Worm (Caenorhabditis elegans): ENCODE data around the gene C29F5.1.

C29F5.1 gene

ce11 chrII:6320655-6321388 lies 17.5 kb downstream of the C29F5.1 start, which contains the start of gene efr-3 (continued):
- TF ChIP-seq nhr-12 (tag; optimal IDR thresholded peaks at IDR 0.05) = no peak
- TF ChIP-seq pax-3 (tag; optimal IDR thresholded peaks at IDR 0.05) = no peak
- TF ChIP-seq egl-13 (tag; optimal IDR thresholded peaks at IDR 0.05) = no peak
- TF ChIP-seq lin-39 (tag; optimal IDR thresholded peaks at IDR 0.05) = peak; percentile 38
- TF ChIP-seq swsn-7 (tag; optimal IDR thresholded peaks at IDR 0.05) = peak; percentile 21
- no peak for TF ChIP-seq nhr-84 (tag; optimal IDR thresholded peaks at IDR 0.05)
- peak; percentile 55 for TF ChIP-seq xbp-1 (tag; optimal IDR thresholded peaks at IDR 0.05)
- no peak for TF ChIP-seq dsc-1 (tag; optimal IDR thresholded peaks at IDR 0.05)
- no peak for TF ChIP-seq Y116A8C.19 (tag; optimal IDR thresholded peaks at IDR 0.05; ENCODE audit: borderline replicate concordance)
- no peak for TF ChIP-seq ceh-8 (GFP tag; optimal IDR thresholded peaks at IDR 0.05)
- TF ChIP-seq ceh-90 (tag; optimal IDR thresholded peaks at IDR 0.05) = no peak
- no peak for TF ChIP-seq ceh-88 (GFP tag; IDR thresholded peaks at IDR 0.05)
- no peak for TF ChIP-seq ama-1 (optimal IDR thresholded peaks at IDR 0.05)
- no peak for TF ChIP-seq jun-1 (tag; optimal IDR thresholded peaks at IDR 0.05)
- TF ChIP-seq lin-13 (GFP tag; optimal IDR thresholded peaks at IDR 0.05) = no peak
- no peak for TF ChIP-seq zip-4 (GFP tag; optimal IDR thresholded peaks at IDR 0.05)
- TF ChIP-seq lir-3 (tag; optimal IDR thresholded peaks at IDR 0.05; ENCODE audit: poor library complexity) = no peak
- TF ChIP-seq pqm-1 (tag; optimal IDR thresholded peaks at IDR 0.05) = no peak
- TF ChIP-seq mep-1 (tag; optimal IDR thresholded peaks at IDR 0.05) = peak; percentile 62
- no peak for TF ChIP-seq egl-27 (tag; optimal IDR thresholded peaks at IDR 0.05)
- TF ChIP-seq fkh-8 (tag; optimal IDR thresholded peaks at IDR 0.05) = peak; percentile 3
- peak; percentile 51 for TF ChIP-seq nhr-85 (tag)
- no peak for TF ChIP-seq hlh-17 (GFP tag; optimal IDR thresholded peaks at IDR 0.05; ENCODE audit: borderline replicate concordance)
- no peak for TF ChIP-seq sox-4 (tag; optimal IDR thresholded peaks at IDR 0.05)
- no peak for TF ChIP-seq mef-2 (tag; optimal IDR thresholded peaks at IDR 0.05)
- TF ChIP-seq snpc-4 (tag; optimal IDR thresholded peaks at IDR 0.05) = peak; percentile 24
- no peak for TF ChIP-seq sup-37 (GFP tag; optimal IDR thresholded peaks at IDR 0.05)
- TF ChIP-seq ztf-4 (tag; optimal IDR thresholded peaks at IDR 0.05) = no peak
- TF ChIP-seq fos-1 (tag; optimal IDR thresholded peaks at IDR 0.05) = no peak
- TF ChIP-seq ces-1 (GFP tag; optimal IDR thresholded peaks at IDR 0.05) = no peak
- TF ChIP-seq lin-35 (GFP tag; optimal IDR thresholded peaks at IDR 0.05) = peak; percentile 93 to 97
- TF ChIP-seq grh-1 (GFP tag; IDR thresholded peaks at IDR 0.05) = no peak
- TF ChIP-seq zag-1 (tag; optimal IDR thresholded peaks at IDR 0.05) = no peak

- TF ChIP-seq ceh-82 (tag; optimal IDR thresholded peaks at IDR 0.05) (no peak), ceh-88 (GFP tag; IDR thresholded peaks at IDR 0.05) (no peak), nhr-11 (tag; optimal IDR thresholded peaks at IDR 0.05) (no peak), pax-3 (tag; optimal IDR thresholded peaks at IDR 0.05) (no peak), pag-3 (tag; optimal IDR thresholded peaks at IDR 0.05; ENCODE audit: borderline replicate concordance, insufficient read depth) (no peak), ets-5 (GFP tag; IDR thresholded peaks at IDR 0.05) (no peak), jun-1 (tag; optimal IDR thresholded peaks at IDR 0.05) (no peak), unc-86 (tag; optimal IDR thresholded peaks at IDR 0.05) (no peak), nhr-84 (tag; optimal IDR thresholded peaks at IDR 0.05) (no peak), mef-2 (tag; optimal IDR thresholded peaks at IDR 0.05) (no peak), Y116A8C.19 (tag; optimal IDR thresholded peaks at IDR 0.05; ENCODE audit: borderline replicate concordance) (no peak), ama-1 (optimal IDR thresholded peaks at IDR 0.05) (no peak)
Observed at ce11 chrII:6322081-6322480, 18.8 kb downstream of the C29F5.1 start.

ce11 chrII:6322979-6323378 lies 19.7 kb downstream of the C29F5.1 start, which contains the start of gene C32D5.4:
Gene C32D5.4, minus strand, starts transcription at chrII:6323079.
- TF ChIP-seq nhr-77 (tag; optimal IDR thresholded peaks at IDR 0.05) (no peak), dpl-1 (GFP tag; optimal IDR thresholded peaks at IDR 0.05) (no peak)

Data from whole organism, L1 larva.